Worm (Caenorhabditis elegans): ENCODE data around the gene C09E9.1.

DNA sequence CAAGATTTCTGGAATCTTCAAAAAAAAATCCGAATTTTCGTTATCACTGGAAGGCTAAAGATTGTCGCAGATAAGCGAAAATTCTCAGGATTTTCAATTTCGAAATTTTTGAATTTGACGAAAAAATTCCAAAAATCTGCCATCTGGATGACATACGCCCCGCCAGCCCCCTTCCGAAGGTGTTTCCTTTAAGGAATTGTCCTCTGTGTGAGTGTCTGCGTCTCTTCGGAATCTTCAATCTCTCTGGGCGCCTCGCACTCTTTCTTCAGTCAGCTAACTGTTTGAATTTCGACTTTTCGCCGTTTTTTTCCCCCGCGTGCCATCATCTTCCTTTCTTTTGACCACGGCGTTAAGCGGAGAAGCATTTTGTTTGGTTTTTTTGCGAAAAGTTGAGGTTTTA lies 11.9 kb downstream of the C09E9.1 start:
- no peak for TF ChIP-seq pha-4 (tag; optimal IDR thresholded peaks at IDR 0.05)
- no peak for TF ChIP-seq nhr-11 (tag; optimal IDR thresholded peaks at IDR 0.05)
- TF ChIP-seq elt-2 (tag; optimal IDR thresholded peaks at IDR 0.05), result no peak
- no peak for TF ChIP-seq tbx-2 (tag; optimal IDR thresholded peaks at IDR 0.05)
- TF ChIP-seq hlh-30 (tag; optimal IDR thresholded peaks at IDR 0.05; ENCODE audit: insufficient read depth), result no peak
- no peak for TF ChIP-seq ama-1 (optimal IDR thresholded peaks at IDR 0.05)
- TF ChIP-seq dmd-4 (tag; optimal IDR thresholded peaks at IDR 0.05; ENCODE audit: borderline replicate concordance), result no peak
